Worm (Caenorhabditis elegans) whole organism, L4 larva: ENCODE measurements around the gene srv-24.

Experiments used
- F26F4.8 ChIP-seq: fragments of 200-800 bp; sonication (Bioruptor generic); conservative IDR thresholded peaks from 2 replicates; pipeline ENCODE4 v1.3.6; 2022; ENCODE audit warnings: missing genetic modification characterization, missing compliant biosample characterization
- F37D6.2 ChIP-seq: sonication (generic microtip); optimal IDR thresholded peaks from 2 replicates; lab custom pipeline; 2016; ENCODE audit warnings: mild to moderate bottlenecking, missing genetic modification characterization, missing compliant biosample characterization
- F44E2.7 ChIP-seq: fragments of 200-800 bp; sonication (Bioruptor generic); IDR thresholded peaks from 2 replicates; pipeline ENCODE4 v2.1.2; 2022; ENCODE audit warnings: missing genetic modification characterization, missing compliant biosample characterization
- F49E8.2 ChIP-seq: sonication (generic microtip); optimal IDR thresholded peaks from 2 replicates; lab custom pipeline; 2016; ENCODE audit warnings: missing compliant biosample characterization, mild to moderate bottlenecking, missing genetic modification characterization, borderline replicate concordance
- T20F7.1 ChIP-seq: fragments of 200-800 bp; sonication (Bioruptor generic); optimal IDR thresholded peaks from 2 replicates; lab custom pipeline; 2018; ENCODE audit warnings: mild to moderate bottlenecking, missing genetic modification characterization, missing compliant biosample characterization
- T26A8.4 ChIP-seq: fragments of 200-800 bp; sonication (Bioruptor generic); IDR thresholded peaks from 2 replicates; pipeline ENCODE4 v1.3.6; 2022; ENCODE audit warnings: missing genetic modification characterization, missing compliant biosample characterization
- Y105C5A.15 ChIP-seq: fragments of 200-800 bp; sonication (Bioruptor generic); IDR thresholded peaks from 2 replicates; pipeline ENCODE4 v1.3.6; 2022; ENCODE audit warnings: missing genetic modification characterization, missing compliant biosample characterization
- ZK337.2 ChIP-seq: fragments of 200-800 bp; sonication (Bioruptor generic); IDR thresholded peaks from 2 replicates; pipeline ENCODE4 v1.3.6; 2022; ENCODE audit warnings: missing genetic modification reagents, missing genetic modification characterization, missing compliant biosample characterization
- arid-1 ChIP-seq: fragments of 200-800 bp; sonication (Bioruptor generic); conservative IDR thresholded peaks from 2 replicates; pipeline ENCODE4 v1.3.6; 2022; ENCODE audit warnings: missing genetic modification reagents, missing genetic modification characterization, missing compliant biosample characterization
- attf-4 ChIP-seq: sonication (generic microtip); optimal IDR thresholded peaks from 3 replicates; lab custom pipeline; 2017; ENCODE audit warnings: missing biosample characterization, missing genetic modification characterization
- ceh-32 ChIP-seq: sonication (generic microtip); optimal IDR thresholded peaks from 2 replicates; lab custom pipeline; 2016; ENCODE audit warnings: mild to moderate bottlenecking, missing genetic modification characterization, missing compliant biosample characterization; ENCODE audit not compliant: poor library complexity
- ceh-44 ChIP-seq: fragments of 200-800 bp; sonication (Bioruptor generic); IDR thresholded peaks from 2 replicates; pipeline ENCODE4 v1.3.6; 2022; ENCODE audit warnings: missing genetic modification reagents, missing genetic modification characterization, missing compliant biosample characterization
- ceh-82 ChIP-seq: sonication (generic microtip); optimal IDR thresholded peaks from 2 replicates; lab custom pipeline; 2017; ENCODE audit warnings: missing biosample characterization, missing genetic modification characterization
- cey-2 ChIP-seq: sonication (generic microtip); optimal IDR thresholded peaks from 3 replicates; lab custom pipeline; 2017; ENCODE audit warnings: missing genetic modification characterization, mild to moderate bottlenecking, missing compliant biosample characterization, antibody characterized with exemption, borderline replicate concordance; ENCODE audit not compliant: insufficient read depth
- daf-16 ChIP-seq, 3 experiments: sonication (generic microtip); optimal IDR thresholded peaks; 2 replicates each; lab custom pipeline; 2016 to 2017; ENCODE audit warnings: missing genetic modification characterization in 3 of 3, missing genetic modification reagents in 3 of 3, mild to moderate bottlenecking in 2 of 3, missing compliant biosample characterization in 2 of 3, missing biosample characterization in 1 of 3, moderate library complexity in 1 of 3
- dmd-6 ChIP-seq: fragments of 200-800 bp; sonication (Bioruptor generic); IDR thresholded peaks from 2 replicates; pipeline ENCODE4 v1.3.6; 2022; ENCODE audit warnings: missing genetic modification reagents, missing genetic modification characterization, missing compliant biosample characterization
- dmd-9 ChIP-seq: fragments of 200-800 bp; sonication (Bioruptor generic); IDR thresholded peaks from 2 replicates; pipeline ENCODE4 v1.3.6; 2022; ENCODE audit warnings: missing genetic modification reagents, missing genetic modification characterization, missing compliant biosample characterization
- dpl-1 ChIP-seq: fragments of 150-350 bp; optimal IDR thresholded peaks from 2 replicates; lab custom pipeline; 2014; ENCODE audit warnings: missing biosample characterization, missing genetic modification reagents, missing genetic modification characterization
- fos-1 ChIP-seq: fragments of 150-350 bp; optimal IDR thresholded peaks from 2 replicates; lab custom pipeline; 2014; ENCODE audit warnings: missing biosample characterization, missing genetic modification characterization
- hif-1 ChIP-seq, 2 experiments: sonication (generic microtip); optimal IDR thresholded peaks; 2 replicates each; lab custom pipeline; 2016 to 2017; ENCODE audit warnings: missing compliant biosample characterization in 2 of 2, missing genetic modification characterization in 2 of 2, missing genetic modification reagents in 2 of 2, missing genotype in 2 of 2, mild to moderate bottlenecking in 1 of 2
- hlh-11 ChIP-seq: fragments of 200-800 bp; sonication (Bioruptor generic); optimal IDR thresholded peaks from 2 replicates; lab custom pipeline; 2018; ENCODE audit warnings: mild to moderate bottlenecking, missing genetic modification characterization, missing compliant biosample characterization
- jun-1 ChIP-seq: fragments of 150-350 bp; optimal IDR thresholded peaks from 2 replicates; lab custom pipeline; 2014; ENCODE audit warnings: missing biosample characterization, missing genetic modification reagents, missing genetic modification characterization
- lin-13 ChIP-seq: fragments of 150-350 bp; optimal IDR thresholded peaks from 2 replicates; lab custom pipeline; 2014; ENCODE audit warnings: missing biosample characterization, missing genetic modification reagents, missing genetic modification characterization
- lin-29 ChIP-seq: fragments of 200-800 bp; sonication (Bioruptor generic); IDR thresholded peaks from 2 replicates; pipeline ENCODE4 v1.3.6; 2022; ENCODE audit warnings: missing genetic modification reagents, missing genetic modification characterization, missing compliant biosample characterization
- lin-39 ChIP-seq: fragments of 150-350 bp; optimal IDR thresholded peaks from 2 replicates; lab custom pipeline; 2014; ENCODE audit warnings: missing biosample characterization, missing genetic modification reagents, missing genetic modification characterization
- lir-3 ChIP-seq: sonication (generic microtip); optimal IDR thresholded peaks from 2 replicates; lab custom pipeline; 2016; ENCODE audit warnings: mild to moderate bottlenecking, missing genetic modification characterization, missing compliant biosample characterization
- madf-5 ChIP-seq, 2 experiments: fragments of 200-800 bp; sonication (Bioruptor generic); IDR thresholded peaks; 2 replicates each; pipeline ENCODE4 v1.3.6; 2022; ENCODE audit warnings: missing compliant biosample characterization in 2 of 2, missing genetic modification characterization in 2 of 2
- madf-9 ChIP-seq: fragments of 200-800 bp; sonication (Bioruptor generic); conservative IDR thresholded peaks from 2 replicates; pipeline ENCODE4 v1.3.6; 2022; ENCODE audit warnings: missing genetic modification reagents, missing genetic modification characterization, missing compliant biosample characterization
- mdl-1 ChIP-seq, 2 experiments: fragments of 150-350 bp in 1 of 2; sonication (generic microtip) in 1 of 2; optimal IDR thresholded peaks; 2 replicates each; lab custom pipeline; 2014 to 2017; ENCODE audit warnings: missing biosample characterization in 2 of 2, missing genetic modification characterization in 2 of 2
- mes-2 ChIP-seq: sonication (generic microtip); optimal IDR thresholded peaks from 2 replicates; lab custom pipeline; 2016; ENCODE audit warnings: missing genotype, mild to moderate bottlenecking, missing genetic modification characterization, missing compliant biosample characterization; ENCODE audit not compliant: poor library complexity, severe bottlenecking
- nhr-10 ChIP-seq: fragments of 150-350 bp; optimal IDR thresholded peaks from 2 replicates; lab custom pipeline; 2014; ENCODE audit warnings: missing biosample characterization, missing genetic modification characterization
- nhr-102 ChIP-seq: sonication (generic microtip); optimal IDR thresholded peaks from 2 replicates; lab custom pipeline; 2016; ENCODE audit warnings: mild to moderate bottlenecking, missing genetic modification characterization, moderate library complexity, missing compliant biosample characterization
- nhr-237 ChIP-seq: sonication (generic microtip); optimal IDR thresholded peaks from 2 replicates; lab custom pipeline; 2017; ENCODE audit warnings: missing biosample characterization, missing genetic modification characterization
- nhr-25 ChIP-seq: sonication (generic microtip); optimal IDR thresholded peaks from 2 replicates; lab custom pipeline; 2017; ENCODE audit warnings: missing genetic modification characterization, mild to moderate bottlenecking, missing compliant biosample characterization, antibody characterized with exemption, moderate library complexity, borderline replicate concordance; ENCODE audit not compliant: insufficient read depth
- nhr-42 ChIP-seq: fragments of 200-800 bp; sonication (Bioruptor generic); IDR thresholded peaks from 2 replicates; pipeline ENCODE4 v1.3.6; 2022; ENCODE audit warnings: missing genetic modification characterization, missing compliant biosample characterization
- nhr-48 ChIP-seq: sonication (generic microtip); optimal IDR thresholded peaks from 2 replicates; lab custom pipeline; 2016; ENCODE audit warnings: mild to moderate bottlenecking, missing genetic modification characterization, missing compliant biosample characterization
- nhr-6 ChIP-seq: fragments of 150-350 bp; optimal IDR thresholded peaks from 2 replicates; lab custom pipeline; 2014; ENCODE audit warnings: missing biosample characterization, missing genetic modification characterization
- nhr-76 ChIP-seq: fragments of 150-350 bp; optimal IDR thresholded peaks from 2 replicates; lab custom pipeline; 2014; ENCODE audit warnings: missing biosample characterization, missing genetic modification characterization
- pha-4 ChIP-seq, 2 experiments: fragments of 150-350 bp in 1 of 2; fragments of 200-800 bp in 1 of 2; sonication (Bioruptor generic) in 1 of 2; IDR thresholded peaks in 1 of 2; optimal IDR thresholded peaks in 1 of 2; 2 replicates each; pipeline versions ENCODE4 v1.3.6 to Lab custom; 2014 to 2022; ENCODE audit warnings: missing genetic modification characterization in 2 of 2, missing genetic modification reagents in 2 of 2, missing biosample characterization in 1 of 2, missing compliant biosample characterization in 1 of 2
- snpc-4 ChIP-seq: fragments of 150-350 bp; optimal IDR thresholded peaks from 2 replicates; lab custom pipeline; 2014; ENCODE audit warnings: missing biosample characterization, missing genetic modification characterization
- spr-1 ChIP-seq: sonication (generic microtip); optimal IDR thresholded peaks from 2 replicates; lab custom pipeline; 2016; ENCODE audit warnings: mild to moderate bottlenecking, missing genetic modification characterization, missing compliant biosample characterization
- spr-3 ChIP-seq: fragments of 200-800 bp; sonication (Bioruptor generic); optimal IDR thresholded peaks from 2 replicates; lab custom pipeline; 2018; ENCODE audit warnings: mild to moderate bottlenecking, missing genetic modification characterization, missing compliant biosample characterization
- unc-39 ChIP-seq: sonication (generic microtip); optimal IDR thresholded peaks from 2 replicates; lab custom pipeline; 2017; ENCODE audit warnings: missing biosample characterization, missing genetic modification characterization
- zfp-2 ChIP-seq: sonication (generic microtip); optimal IDR thresholded peaks from 2 replicates; lab custom pipeline; 2016; ENCODE audit warnings: mild to moderate bottlenecking, missing genetic modification characterization, missing compliant biosample characterization
- zfp-3 ChIP-seq: fragments of 200-800 bp; sonication (Bioruptor generic); conservative IDR thresholded peaks from 2 replicates; pipeline ENCODE4 v1.3.6; 2022; ENCODE audit warnings: missing genetic modification reagents, missing genetic modification characterization, missing compliant biosample characterization
- zip-2 ChIP-seq: fragments of 150-350 bp; optimal IDR thresholded peaks from 2 replicates; lab custom pipeline; 2014; ENCODE audit warnings: missing biosample characterization, missing genetic modification characterization
- ztf-11 ChIP-seq: fragments of 150-350 bp; optimal IDR thresholded peaks from 2 replicates; lab custom pipeline; 2014; ENCODE audit warnings: missing biosample characterization, missing genetic modification characterization
- ztf-7 ChIP-seq: fragments of 150-350 bp; optimal IDR thresholded peaks from 2 replicates; lab custom pipeline; 2014; ENCODE audit warnings: missing biosample characterization, missing genetic modification characterization

srv-24 gene

DNA sequence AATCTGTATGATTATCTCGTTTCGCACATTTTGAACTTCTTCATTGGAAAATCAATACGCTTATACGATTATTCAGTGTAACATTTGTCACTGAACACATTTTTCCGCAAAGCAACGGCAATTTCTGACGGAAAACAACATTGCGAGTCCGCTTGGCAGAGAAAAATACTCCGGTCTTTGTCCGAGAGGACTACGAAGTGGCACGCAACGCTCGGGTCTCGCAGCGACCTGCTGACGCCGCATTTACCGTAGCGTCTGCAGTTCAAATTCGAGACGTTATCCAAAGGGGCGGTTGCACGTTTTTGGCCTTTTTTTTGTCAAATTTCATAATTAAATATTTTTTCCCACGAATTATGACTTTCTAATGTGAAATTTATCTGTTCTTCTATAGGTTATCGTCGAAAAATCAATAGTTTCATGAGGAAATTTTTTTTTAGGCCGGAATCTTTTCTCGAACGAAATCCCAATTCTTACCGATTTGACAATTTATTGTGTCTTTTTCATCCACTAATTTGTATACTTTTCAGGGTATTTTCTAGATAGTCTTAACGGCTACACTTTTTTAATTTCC lies 33.1 kb upstream of the srv-24 start, which contains the start of gene sqd-1:
Gene sqd-1, plus strand, starts transcription at position 521 of the 571 bp plus-strand sequence.
- TF ChIP-seq lir-3 (tag; lab: Kevin White, UChicago) (no peak), cey-2 (tag; lab: Kevin White, UChicago) (no peak), lin-29 (GFP tag; lab: Robert Waterston, UW) (peak; percentile 85), ztf-7 (tag; lab: Kevin White, UChicago) (peak; percentile 87), nhr-42 (GFP tag; lab: Robert Waterston, UW) (peak; percentile 94), madf-5 (GFP tag; IDR thresholded peaks at IDR 0.05; lab: Robert Waterston, UW) (0 out of 4 replicates have a peak, but pooled peaks of 1 of the 2 experiments have one; percentile 14), spr-1 (peak; percentile 92), attf-4 (tag; lab: Kevin White, UChicago) (no peak), hlh-11 (peak; percentile 95), arid-1 (GFP tag; lab: Robert Waterston, UW) (peak; percentile 92), Y105C5A.15 (GFP tag; lab: Robert Waterston, UW) (0 out of 2 replicates have a peak, but pooled peaks have one; percentile 64), ZK337.2 (GFP tag; lab: Robert Waterston, UW) (0 out of 2 replicates have a peak, but pooled peaks have one; percentile 49), ceh-44 (GFP tag; lab: Robert Waterston, UW) (peak; percentile 84; the same call in 1 of the 2 replicates), ceh-82 (tag; lab: Kevin White, UChicago) (peak; percentile 24), F26F4.8 (GFP tag; lab: Robert Waterston, UW) (no peak), snpc-4 (peak; percentile 49), mes-2 (tag; lab: Kevin White, UChicago) (peak; percentile 97), zip-2 (tag; lab: Kevin White, UChicago) (peak; percentile 53), nhr-237 (tag; lab: Kevin White, UChicago) (no peak), lin-39 (tag; lab: Kevin White, UChicago) (no peak), zfp-2 (tag; lab: Kevin White, UChicago) (peak; percentile 99), nhr-48 (tag; lab: Kevin White, UChicago) (peak; percentile 87), dpl-1 (peak; percentile 93), nhr-102 (peak; percentile 94), daf-16 (GFP tag; optimal IDR thresholded peaks at IDR 0.05; lab: Kevin White, UChicago) (peak; percentile 60 to 94), daf-16 (tag; optimal IDR thresholded peaks at IDR 0.05; lab: Kevin White, UChicago) (peak; percentile 87), ceh-32 (tag; lab: Kevin White, UChicago) (peak; percentile 79), dmd-6 (peak; percentile 96), fos-1 (tag; lab: Kevin White, UChicago) (peak; percentile 53), T26A8.4 (peak; percentile 98), mdl-1 (tag; optimal IDR thresholded peaks at IDR 0.05; lab: Kevin White, UChicago) (peak; percentile 53 to 61), hif-1 (tag; optimal IDR thresholded peaks at IDR 0.05; lab: Kevin White, UChicago) (peak; percentile 35 to 94), nhr-6 (tag; lab: Kevin White, UChicago) (peak; percentile 93), spr-3 (GFP tag; lab: Kevin White, UChicago) (peak; percentile 74), F49E8.2 (tag; lab: Kevin White, UChicago) (peak; percentile 87), dmd-9 (GFP tag; lab: Robert Waterston, UW) (peak; percentile 95), jun-1 (tag; lab: Kevin White, UChicago) (peak; percentile 88), F37D6.2 (peak; percentile 89), zfp-3 (peak; percentile 90), nhr-10 (tag; lab: Kevin White, UChicago) (peak; percentile 25), F44E2.7 (no peak), T20F7.1 (peak; percentile 86), pha-4 (GFP tag; IDR thresholded peaks at IDR 0.05; lab: Robert Waterston, UW) (peak; percentile 92), pha-4 (tag; optimal IDR thresholded peaks at IDR 0.05; lab: Kevin White, UChicago) (no peak), lin-13 (GFP tag; lab: Kevin White, UChicago) (peak; percentile 90), nhr-25 (tag; lab: Kevin White, UChicago) (peak; percentile 84), nhr-76 (tag; lab: Kevin White, UChicago) (peak; percentile 31), ztf-11 (tag; lab: Kevin White, UChicago) (peak; percentile 7), madf-9 (GFP tag; lab: Robert Waterston, UW) (peak; percentile 92), unc-39 (tag; lab: Kevin White, UChicago) (no peak)
